Worm (Caenorhabditis elegans) whole organism, L1 larva: ENCODE results near the gene K07F5.6.

Experiments
- aha-1 ChIP-seq: fragments of 150-350 bp; optimal IDR thresholded peaks from 2 replicates; lab custom pipeline; 2014; ENCODE audit warnings: missing biosample characterization, missing genetic modification characterization
- efl-1 ChIP-seq, 4 experiments: fragments of 150-350 bp; optimal IDR thresholded peaks in 3 of 4; peaks in 1 of 4; 1 replicate in 1 of 4; 2 replicates in 3 of 4; lab custom pipeline; 2014; ENCODE audit warnings: missing biosample characterization in 2 of 4, missing genetic modification characterization in 2 of 4, missing genetic modification reagents in 2 of 4
- egl-13 ChIP-seq: sonication (generic microtip); optimal IDR thresholded peaks from 2 replicates; lab custom pipeline; 2016; ENCODE audit warnings: missing genotype, missing genetic modification reagents, missing genetic modification characterization, missing compliant biosample characterization
- egl-27 ChIP-seq, 2 experiments: fragments of 150-350 bp in 1 of 2; sonication (generic microtip); optimal IDR thresholded peaks; 3 replicates each; lab custom pipeline; 2017 to 2018; ENCODE audit warnings: missing biosample characterization in 2 of 2, missing genetic modification characterization in 2 of 2, missing genetic modification reagents in 2 of 2
- fkh-8 ChIP-seq: sonication (generic microtip); optimal IDR thresholded peaks from 2 replicates; lab custom pipeline; 2016; ENCODE audit warnings: mild to moderate bottlenecking, missing genetic modification characterization, missing compliant biosample characterization
- lsy-2 ChIP-seq, 2 experiments: fragments of 150-350 bp; optimal IDR thresholded peaks; 2 replicates each; lab custom pipeline; 2014; ENCODE audit warnings: missing biosample characterization in 2 of 2, missing genetic modification characterization in 2 of 2
- mep-1 ChIP-seq: fragments of 150-350 bp; optimal IDR thresholded peaks from 2 replicates; lab custom pipeline; 2014; ENCODE audit warnings: missing biosample characterization, missing genetic modification characterization
- nhr-76 ChIP-seq: sonication (generic microtip); optimal IDR thresholded peaks from 2 replicates; lab custom pipeline; 2017; ENCODE audit warnings: missing biosample characterization, missing genetic modification characterization
- nhr-77 ChIP-seq: fragments of 150-350 bp; optimal IDR thresholded peaks from 2 replicates; lab custom pipeline; 2014; ENCODE audit warnings: missing biosample characterization, missing genetic modification characterization
- sox-4 ChIP-seq: sonication (generic microtip); optimal IDR thresholded peaks from 2 replicates; lab custom pipeline; 2016; ENCODE audit warnings: missing genetic modification characterization, missing compliant biosample characterization
- sup-37 ChIP-seq: fragments of 200-800 bp; sonication (Bioruptor generic); optimal IDR thresholded peaks from 2 replicates; lab custom pipeline; 2018; ENCODE audit warnings: mild to moderate bottlenecking, missing genetic modification characterization, missing compliant biosample characterization
- vab-15 ChIP-seq: sonication (generic microtip); optimal IDR thresholded peaks from 2 replicates; lab custom pipeline; 2017; ENCODE audit warnings: missing genotype, mild to moderate bottlenecking, missing genetic modification characterization, missing compliant biosample characterization
- zag-1 ChIP-seq: fragments of 150-350 bp; optimal IDR thresholded peaks from 2 replicates; lab custom pipeline; 2014; ENCODE audit warnings: missing biosample characterization, missing genetic modification characterization

DNA sequence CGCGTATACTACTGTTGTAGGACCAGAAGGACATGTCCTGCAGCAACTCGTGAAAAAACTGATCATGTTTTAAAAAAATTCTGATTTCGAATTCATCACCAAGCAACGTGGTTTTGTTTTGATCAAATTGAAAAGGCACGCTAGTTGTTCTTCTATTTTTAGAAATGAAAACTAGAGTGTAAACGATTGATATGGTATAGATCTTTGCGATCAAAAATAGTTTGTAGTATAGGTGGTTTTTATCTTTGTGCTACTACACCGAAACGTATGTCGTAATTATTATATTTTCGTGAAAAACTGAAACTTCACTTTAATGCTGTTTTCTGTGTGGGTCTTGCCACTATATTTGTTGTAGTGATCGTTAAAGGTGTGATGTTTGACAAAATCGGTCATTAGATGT is 20.4 kb upstream of the K07F5.6 start:
- TF ChIP-seq fkh-8 (tag; lab: Kevin White, UChicago) (no peak), sup-37 (GFP tag; lab: Kevin White, UChicago) (no peak), nhr-76 (tag; lab: Kevin White, UChicago) (no peak), sox-4 (tag; lab: Kevin White, UChicago) (no peak), lsy-2 (tag; optimal IDR thresholded peaks at IDR 0.05; lab: Kevin White, UChicago) (no peak), egl-13 (tag; lab: Kevin White, UChicago) (no peak), egl-27 (tag; optimal IDR thresholded peaks at IDR 0.05; lab: Kevin White, UChicago) (no peak), aha-1 (tag; lab: Kevin White, UChicago) (no peak), nhr-77 (no peak), efl-1 (optimal IDR thresholded peaks at IDR 0.05; lab: Kevin White, UChicago) (no peak), efl-1 (GFP tag; optimal IDR thresholded peaks at IDR 0.05 in 1 of 2; lab: Kevin White, UChicago) (no peak), mep-1 (tag; lab: Kevin White, UChicago) (no peak), vab-15 (no peak), zag-1 (tag; lab: Kevin White, UChicago) (no peak)
